Worm (Caenorhabditis elegans) whole organism, L2 larva: Measurements from ENCODE around the gene nspb-4.
A peak's percentile ranks its signal among the peaks of the same experiment; 100 is the strongest.

Experiments
- C34F6.9 ChIP-seq: fragments of 150-350 bp; optimal IDR thresholded peaks from 2 replicates; lab custom pipeline; 2014; ENCODE audit warnings: missing biosample characterization, missing genetic modification characterization
- ZK546.5 ChIP-seq: sonication (generic microtip); optimal IDR thresholded peaks from 2 replicates; lab custom pipeline; 2017; ENCODE audit warnings: missing biosample characterization, missing genetic modification characterization
- aly-2 ChIP-seq: fragments of 150-350 bp; optimal IDR thresholded peaks from 2 replicates; lab custom pipeline; 2014; ENCODE audit warnings: missing biosample characterization, missing genetic modification characterization
- ceh-16 ChIP-seq: fragments of 150-350 bp; optimal IDR thresholded peaks from 2 replicates; lab custom pipeline; 2014; ENCODE audit warnings: missing biosample characterization, missing genetic modification characterization
- egl-27 ChIP-seq: sonication (generic microtip); optimal IDR thresholded peaks from 3 replicates; lab custom pipeline; 2017; ENCODE audit warnings: missing biosample characterization, missing genetic modification reagents, missing genetic modification characterization
- fos-1 ChIP-seq: fragments of 150-350 bp; optimal IDR thresholded peaks from 2 replicates; lab custom pipeline; 2014; ENCODE audit warnings: missing biosample characterization, missing genetic modification characterization
- nhr-11 ChIP-seq: fragments of 150-350 bp; optimal IDR thresholded peaks from 2 replicates; lab custom pipeline; 2014; ENCODE audit warnings: missing biosample characterization, missing genetic modification characterization
- nhr-6 ChIP-seq: fragments of 150-350 bp; optimal IDR thresholded peaks from 2 replicates; lab custom pipeline; 2014; ENCODE audit warnings: missing biosample characterization, missing genetic modification characterization
- nhr-77 ChIP-seq: fragments of 150-350 bp; optimal IDR thresholded peaks from 2 replicates; lab custom pipeline; 2014; ENCODE audit warnings: missing biosample characterization, missing genetic modification characterization
- peb-1 ChIP-seq: fragments of 150-350 bp; optimal IDR thresholded peaks from 2 replicates; lab custom pipeline; 2014; ENCODE audit warnings: missing biosample characterization, missing genetic modification characterization
- snpc-4 ChIP-seq: fragments of 150-350 bp; optimal IDR thresholded peaks from 2 replicates; lab custom pipeline; 2014; ENCODE audit warnings: missing biosample characterization, missing genetic modification characterization
- zag-1 ChIP-seq: fragments of 150-350 bp; optimal IDR thresholded peaks from 2 replicates; lab custom pipeline; 2014; ENCODE audit warnings: missing biosample characterization, missing genetic modification characterization
- ztf-1 ChIP-seq: fragments of 200-800 bp; sonication (Bioruptor generic); conservative IDR thresholded peaks from 2 replicates; pipeline ENCODE4 v1.3.6; 2022; ENCODE audit warnings: missing genetic modification characterization, missing compliant biosample characterization

- TF ChIP-seq egl-27 (tag; lab: Kevin White, UChicago) (no peak), ztf-1 (GFP tag; lab: Robert Waterston, UW) (no peak), nhr-6 (no peak), nhr-11 (no peak), ZK546.5 (no peak), fos-1 (tag; lab: Kevin White, UChicago) (no peak), nhr-77 (tag; lab: Kevin White, UChicago) (no peak), snpc-4 (no peak), ceh-16 (no peak), aly-2 (tag; lab: Kevin White, UChicago) (no peak), peb-1 (tag; lab: Kevin White, UChicago) (no peak), zag-1 (tag; lab: Kevin White, UChicago) (no peak), C34F6.9 (tag; lab: Kevin White, UChicago) (peak; percentile 10)
These were observed 8.6 kb downstream of the nspb-4 start for ce11 chrIV:6606587-6606986.
